Fruit fly (Drosophila melanogaster): ENCODE results near the gene bip1.

bip1 gene

dm6 chr3L:8076160-8076559, 17.6 kb upstream of the bip1 start (continued):
- TF ChIP-seq btn (GFP tag; optimal IDR thresholded peaks at IDR 0.05), result no peak
- no peak for TF ChIP-seq Bgb (GFP tag; IDR thresholded peaks at IDR 0.05; ENCODE audit: partially characterized antibody)
- TF ChIP-seq Ada2b (GFP tag; IDR thresholded peaks at IDR 0.05), result no peak
- no peak for TF ChIP-seq Camta (GFP tag; optimal IDR thresholded peaks at IDR 0.05)
- TF ChIP-seq CG31388 (GFP tag; optimal IDR thresholded peaks at IDR 0.05), result no peak
- no peak for TF ChIP-seq corto (GFP tag; optimal IDR thresholded peaks at IDR 0.05)
- TF ChIP-seq Hr39 (optimal IDR thresholded peaks at IDR 0.05), result no peak
- no peak for TF ChIP-seq CG17802 (tag; optimal IDR thresholded peaks at IDR 0.05)
- no peak for TF ChIP-seq sens (GFP tag)
- no peak for TF ChIP-seq Neu2 (GFP tag; optimal IDR thresholded peaks at IDR 0.05; ENCODE audit: borderline replicate concordance)
- TF ChIP-seq stwl (tag; optimal IDR thresholded peaks at IDR 0.05), result no peak
- no peak for TF ChIP-seq CG12236 (GFP tag; optimal IDR thresholded peaks at IDR 0.05)
- TF ChIP-seq tio (GFP tag; optimal IDR thresholded peaks at IDR 0.05), result no peak
- TF ChIP-seq grn (GFP tag; optimal IDR thresholded peaks at IDR 0.05), result no peak
- no peak for TF ChIP-seq unc-4 (GFP tag; IDR thresholded peaks at IDR 0.05; ENCODE audit: partially characterized antibody)
- TF ChIP-seq CG3407 (GFP tag; optimal IDR thresholded peaks at IDR 0.05), result no peak
- TF ChIP-seq CG1024 (GFP tag; IDR thresholded peaks at IDR 0.05), result no peak
- no peak for TF ChIP-seq lilli (GFP tag; optimal IDR thresholded peaks at IDR 0.05)
- no peak for TF ChIP-seq CG7745 (tag; optimal IDR thresholded peaks at IDR 0.05)
- TF ChIP-seq CG31365 (tag; optimal IDR thresholded peaks at IDR 0.05), result no peak
- TF ChIP-seq CG9932 (GFP tag; IDR thresholded peaks at IDR 0.05), result peak; percentile 43; the same call in 1 of the 2 replicates
- TF ChIP-seq CG9876 (GFP tag; optimal IDR thresholded peaks at IDR 0.05), result no peak
- no peak for TF ChIP-seq Hr51 (GFP tag; optimal IDR thresholded peaks at IDR 0.05)
- no peak for TF ChIP-seq CG16815 (GFP tag; optimal IDR thresholded peaks at IDR 0.05)
- TF ChIP-seq nau (GFP tag; optimal IDR thresholded peaks at IDR 0.05), result no peak
- TF ChIP-seq CG2678 (tag; optimal IDR thresholded peaks at IDR 0.05), result peak; percentile 65
- no peak for TF ChIP-seq tup (GFP tag; optimal IDR thresholded peaks at IDR 0.05)
- TF ChIP-seq CG17361 (GFP tag; IDR thresholded peaks at IDR 0.05), result 0 out of 3 replicates have a peak, but pooled peaks have one; percentile 26
- TF ChIP-seq Hr3 (GFP tag; optimal IDR thresholded peaks at IDR 0.05), result no peak
- no peak for TF ChIP-seq hth (optimal IDR thresholded peaks at IDR 0.05)
- no peak for TF ChIP-seq CG7271 (tag; optimal IDR thresholded peaks at IDR 0.05)
- TF ChIP-seq pb (GFP tag; optimal IDR thresholded peaks at IDR 0.05), result no peak
- no peak for TF ChIP-seq HmgD (GFP tag; optimal IDR thresholded peaks at IDR 0.05)
- no peak for TF ChIP-seq cato (GFP tag; optimal IDR thresholded peaks at IDR 0.05; ENCODE audit: borderline replicate concordance)
- no peak for TF ChIP-seq CG30020 (tag; optimal IDR thresholded peaks at IDR 0.05)
- no peak for TF ChIP-seq Hmr (GFP tag; optimal IDR thresholded peaks at IDR 0.05)
- TF ChIP-seq caup (GFP tag; optimal IDR thresholded peaks at IDR 0.05; ENCODE audit: severe bottlenecking), result peak; percentile 4
- no peak for TF ChIP-seq CG4617 (GFP tag; optimal IDR thresholded peaks at IDR 0.05; ENCODE audit: borderline replicate concordance)
- TF ChIP-seq CG11696 (GFP tag; IDR thresholded peaks at IDR 0.05), result no peak
- TF ChIP-seq vfl (GFP tag; optimal IDR thresholded peaks at IDR 0.05), result no peak
- no peak for TF ChIP-seq psq (GFP tag; optimal IDR thresholded peaks at IDR 0.05)
- peak; percentile 10 for TF ChIP-seq CG3281 (GFP tag; optimal IDR thresholded peaks at IDR 0.05)
- no peak for TF ChIP-seq BEAF-32 (GFP tag; optimal IDR thresholded peaks at IDR 0.05)
- TF ChIP-seq jumu (GFP tag; optimal IDR thresholded peaks at IDR 0.05), result no peak
- TF ChIP-seq Ptx1 (GFP tag; IDR thresholded peaks at IDR 0.05), result no peak
- TF ChIP-seq CG13624 (GFP tag; optimal IDR thresholded peaks at IDR 0.05), result peak; percentile 5
- TF ChIP-seq CG3163 (GFP tag; optimal IDR thresholded peaks at IDR 0.05), result no peak
- TF ChIP-seq CG5953 (GFP tag; IDR thresholded peaks at IDR 0.05), result no peak
- TF ChIP-seq CG11723 (GFP tag; optimal IDR thresholded peaks at IDR 0.05), result no peak
- TF ChIP-seq CG10147 (GFP tag; optimal IDR thresholded peaks at IDR 0.05), result peak; percentile 11
- no peak for TF ChIP-seq Lhr (GFP tag; optimal IDR thresholded peaks at IDR 0.05)
- TF ChIP-seq D19B (GFP tag; optimal IDR thresholded peaks at IDR 0.05), result no peak
